Worm (Caenorhabditis elegans) whole organism, L4 larva: ENCODE measurements around the gene inx-9.

Experiments used
- F26F4.8 ChIP-seq: fragments of 200-800 bp; sonication (Bioruptor generic); conservative IDR thresholded peaks from 2 replicates; pipeline ENCODE4 v1.3.6; 2022; ENCODE audit warnings: missing genetic modification characterization, missing compliant biosample characterization
- T26A8.4 ChIP-seq: fragments of 200-800 bp; sonication (Bioruptor generic); IDR thresholded peaks from 2 replicates; pipeline ENCODE4 v1.3.6; 2022; ENCODE audit warnings: missing genetic modification characterization, missing compliant biosample characterization
- Y75B8A.6 ChIP-seq: fragments of 200-800 bp; sonication (Bioruptor generic); IDR thresholded peaks from 2 replicates; pipeline ENCODE4 v1.3.6; 2022; ENCODE audit warnings: missing genetic modification reagents, missing genetic modification characterization, missing compliant biosample characterization
- ZK546.5 ChIP-seq, 2 experiments: sonication (generic microtip); optimal IDR thresholded peaks; 2 replicates each; lab custom pipeline; 2017; ENCODE audit warnings: missing biosample characterization in 2 of 2, missing genetic modification characterization in 2 of 2
- aha-1 ChIP-seq: fragments of 150-350 bp; peaks from one replicate; lab custom pipeline; 2014; ENCODE audit warnings: missing biosample characterization, missing genetic modification characterization
- aly-2 ChIP-seq: sonication (generic microtip); optimal IDR thresholded peaks from 2 replicates; lab custom pipeline; 2018; ENCODE audit warnings: missing biosample characterization, missing genetic modification characterization
- ama-1 ChIP-seq: fragments of 150-350 bp; optimal IDR thresholded peaks from 2 replicates; lab custom pipeline; 2014; ENCODE audit warnings: inconsistent platforms, mixed read lengths
- arid-1 ChIP-seq: fragments of 200-800 bp; sonication (Bioruptor generic); conservative IDR thresholded peaks from 2 replicates; pipeline ENCODE4 v1.3.6; 2022; ENCODE audit warnings: missing genetic modification reagents, missing genetic modification characterization, missing compliant biosample characterization
- attf-4 ChIP-seq: sonication (generic microtip); optimal IDR thresholded peaks from 3 replicates; lab custom pipeline; 2017; ENCODE audit warnings: missing biosample characterization, missing genetic modification characterization
- ceh-44 ChIP-seq: fragments of 200-800 bp; sonication (Bioruptor generic); IDR thresholded peaks from 2 replicates; pipeline ENCODE4 v1.3.6; 2022; ENCODE audit warnings: missing genetic modification reagents, missing genetic modification characterization, missing compliant biosample characterization
- ceh-82 ChIP-seq: sonication (generic microtip); optimal IDR thresholded peaks from 2 replicates; lab custom pipeline; 2017; ENCODE audit warnings: missing biosample characterization, missing genetic modification characterization
- ctbp-1 ChIP-seq: fragments of 200-800 bp; sonication (Bioruptor generic); IDR thresholded peaks from 2 replicates; pipeline ENCODE4 v1.3.6; 2022; ENCODE audit warnings: missing genetic modification reagents, missing genetic modification characterization, missing compliant biosample characterization
- dpl-1 ChIP-seq: fragments of 150-350 bp; optimal IDR thresholded peaks from 2 replicates; lab custom pipeline; 2014; ENCODE audit warnings: missing biosample characterization, missing genetic modification reagents, missing genetic modification characterization
- dve-1 ChIP-seq: sonication (generic microtip); optimal IDR thresholded peaks from 2 replicates; lab custom pipeline; 2017; ENCODE audit warnings: antibody characterized with exemption, mild to moderate bottlenecking, missing genetic modification characterization, missing compliant biosample characterization; ENCODE audit not compliant: insufficient read depth
- fos-1 ChIP-seq: fragments of 150-350 bp; optimal IDR thresholded peaks from 2 replicates; lab custom pipeline; 2014; ENCODE audit warnings: missing biosample characterization, missing genetic modification characterization
- gei-8 ChIP-seq: fragments of 200-800 bp; sonication (Bioruptor generic); optimal IDR thresholded peaks from 2 replicates; lab custom pipeline; 2018; ENCODE audit warnings: mild to moderate bottlenecking, missing genetic modification characterization, missing compliant biosample characterization
- hlh-11 ChIP-seq: fragments of 200-800 bp; sonication (Bioruptor generic); optimal IDR thresholded peaks from 2 replicates; lab custom pipeline; 2018; ENCODE audit warnings: mild to moderate bottlenecking, missing genetic modification characterization, missing compliant biosample characterization
- hlh-30 ChIP-seq: sonication (generic microtip); optimal IDR thresholded peaks from 2 replicates; lab custom pipeline; 2017; ENCODE audit warnings: antibody characterized with exemption, mild to moderate bottlenecking, missing genetic modification characterization, missing compliant biosample characterization; ENCODE audit not compliant: insufficient read depth
- lsy-2 ChIP-seq, 2 experiments: fragments of 150-350 bp in 1 of 2; sonication (generic microtip) in 1 of 2; optimal IDR thresholded peaks; 2 replicates each; lab custom pipeline; 2014 to 2017; ENCODE audit warnings: missing biosample characterization in 2 of 2, missing genetic modification characterization in 2 of 2
- mdt-29 ChIP-seq: fragments of 200-800 bp; sonication (Bioruptor generic); IDR thresholded peaks from 2 replicates; pipeline ENCODE4 v1.3.6; 2022; ENCODE audit warnings: missing genetic modification reagents, missing genetic modification characterization, missing compliant biosample characterization
- mxl-3 ChIP-seq: fragments of 200-800 bp; sonication (Bioruptor generic); optimal IDR thresholded peaks from 2 replicates; lab custom pipeline; 2018; ENCODE audit warnings: mild to moderate bottlenecking, missing genetic modification characterization, missing compliant biosample characterization
- nhr-10 ChIP-seq: fragments of 150-350 bp; optimal IDR thresholded peaks from 2 replicates; lab custom pipeline; 2014; ENCODE audit warnings: missing biosample characterization, missing genetic modification characterization
- nhr-102 ChIP-seq: sonication (generic microtip); optimal IDR thresholded peaks from 2 replicates; lab custom pipeline; 2016; ENCODE audit warnings: mild to moderate bottlenecking, missing genetic modification characterization, moderate library complexity, missing compliant biosample characterization
- nhr-28 ChIP-seq: fragments of 150-350 bp; optimal IDR thresholded peaks from 2 replicates; lab custom pipeline; 2014; ENCODE audit warnings: missing biosample characterization, missing genetic modification characterization
- nhr-41 ChIP-seq: fragments of 200-800 bp; sonication (Bioruptor generic); IDR thresholded peaks from 2 replicates; pipeline ENCODE4 v1.3.6; 2022; ENCODE audit warnings: missing genetic modification reagents, missing genetic modification characterization, missing compliant biosample characterization
- nhr-42 ChIP-seq: fragments of 200-800 bp; sonication (Bioruptor generic); IDR thresholded peaks from 2 replicates; pipeline ENCODE4 v1.3.6; 2022; ENCODE audit warnings: missing genetic modification characterization, missing compliant biosample characterization
- nhr-48 ChIP-seq: sonication (generic microtip); optimal IDR thresholded peaks from 2 replicates; lab custom pipeline; 2016; ENCODE audit warnings: mild to moderate bottlenecking, missing genetic modification characterization, missing compliant biosample characterization
- pqm-1 ChIP-seq: sonication (generic microtip); optimal IDR thresholded peaks from 2 replicates; lab custom pipeline; 2017; ENCODE audit warnings: missing biosample characterization, missing genetic modification characterization
- snpc-4 ChIP-seq: fragments of 150-350 bp; optimal IDR thresholded peaks from 2 replicates; lab custom pipeline; 2014; ENCODE audit warnings: missing biosample characterization, missing genetic modification characterization
- tag-97 ChIP-seq: fragments of 200-800 bp; sonication (Bioruptor generic); IDR thresholded peaks from 2 replicates; pipeline ENCODE4 v1.3.6; 2022; ENCODE audit warnings: missing genetic modification characterization, missing compliant biosample characterization
- unc-130 ChIP-seq: sonication (generic microtip); optimal IDR thresholded peaks from 2 replicates; lab custom pipeline; 2016; ENCODE audit warnings: missing genetic modification reagents, missing genetic modification characterization, missing compliant biosample characterization
- unc-62 ChIP-seq, 3 experiments: fragments of 150-350 bp in 1 of 3; sonication (generic microtip); optimal IDR thresholded peaks in 2 of 3; peaks in 1 of 3; 1 replicate in 1 of 3; 2 replicates in 2 of 3; lab custom pipeline; 2014 to 2017; ENCODE audit warnings: missing biosample characterization in 3 of 3, missing genetic modification characterization in 3 of 3, missing genetic modification reagents in 3 of 3, missing genotype in 1 of 3
- vab-7 ChIP-seq: fragments of 200-800 bp; sonication (Bioruptor generic); IDR thresholded peaks from 2 replicates; pipeline ENCODE4 v1.3.6; 2022; ENCODE audit warnings: missing genetic modification reagents, missing genetic modification characterization, missing compliant biosample characterization
- zfp-2 ChIP-seq: sonication (generic microtip); optimal IDR thresholded peaks from 2 replicates; lab custom pipeline; 2016; ENCODE audit warnings: mild to moderate bottlenecking, missing genetic modification characterization, missing compliant biosample characterization
- zip-2 ChIP-seq: fragments of 150-350 bp; optimal IDR thresholded peaks from 2 replicates; lab custom pipeline; 2014; ENCODE audit warnings: missing biosample characterization, missing genetic modification characterization
- ztf-11 ChIP-seq: fragments of 150-350 bp; optimal IDR thresholded peaks from 2 replicates; lab custom pipeline; 2014; ENCODE audit warnings: missing biosample characterization, missing genetic modification characterization

inx-9 gene

ce11 chrIV:11700100-11700499, 23.9 kb downstream of the inx-9 start:
- TF ChIP-seq hlh-30 (peak; percentile 20), unc-62 (GFP tag; optimal IDR thresholded peaks at IDR 0.05 in 1 of 2; lab: Kevin White, UChicago) (peak in 1 of 2 experiments; percentile 16), unc-62 (tag; optimal IDR thresholded peaks at IDR 0.05; lab: Kevin White, UChicago) (no peak), attf-4 (tag; lab: Kevin White, UChicago) (no peak), nhr-28 (tag; lab: Kevin White, UChicago) (peak; percentile 4), mxl-3 (peak; percentile 58), ctbp-1 (GFP tag; lab: Robert Waterston, UW) (no peak)

- TF ChIP-seq ztf-11 (tag; lab: Kevin White, UChicago) (no peak), nhr-41 (no peak), gei-8 (GFP tag; lab: Kevin White, UChicago) (no peak), nhr-42 (no peak), lsy-2 (tag; optimal IDR thresholded peaks at IDR 0.05; lab: Kevin White, UChicago) (no peak), ama-1 (lab: Kevin White, UChicago) (no peak), snpc-4 (tag; lab: Kevin White, UChicago) (no peak), dve-1 (tag; lab: Kevin White, UChicago) (no peak), ceh-82 (tag; lab: Kevin White, UChicago) (no peak), ceh-44 (no peak), zip-2 (tag; lab: Kevin White, UChicago) (no peak), vab-7 (no peak), fos-1 (tag; lab: Kevin White, UChicago) (no peak), tag-97 (GFP tag; lab: Robert Waterston, UW) (no peak)
- TF ChIP-seq, all 104 proteins: peak for 0
These were observed 24.6 kb downstream of the inx-9 start, which contains the start of gene dpy-20 for ce11 chrIV:11700752-11701151. Gene dpy-20 (minus strand): TSS chrIV:11700852.

- TF ChIP-seq nhr-10 (no peak), Y75B8A.6 (GFP tag; lab: Robert Waterston, UW) (no peak), ZK546.5 (tag; optimal IDR thresholded peaks at IDR 0.05; lab: Kevin White, UChicago) (no peak), hlh-30 (peak; percentile 19), unc-62 (GFP tag; optimal IDR thresholded peaks at IDR 0.05 in 1 of 2; lab: Kevin White, UChicago) (peak in 1 of 2 experiments; percentile 33), unc-62 (tag; optimal IDR thresholded peaks at IDR 0.05; lab: Kevin White, UChicago) (no peak), aha-1 (tag; lab: Kevin White, UChicago) (peak; percentile 79), nhr-28 (tag; lab: Kevin White, UChicago) (peak; percentile 16), nhr-48 (tag; lab: Kevin White, UChicago) (peak; percentile 12), dpl-1 (no peak), nhr-102 (tag; lab: Kevin White, UChicago) (no peak), hlh-11 (tag; lab: Kevin White, UChicago) (peak; percentile 47), arid-1 (GFP tag; lab: Robert Waterston, UW) (no peak), T26A8.4 (GFP tag; lab: Robert Waterston, UW) (no peak)
These were observed 25.7 kb downstream of the inx-9 start for ce11 chrIV:11701878-11702277.

- TF ChIP-seq unc-130 (no peak), ctbp-1 (GFP tag; lab: Robert Waterston, UW) (no peak), aly-2 (no peak), mdt-29 (GFP tag; lab: Robert Waterston, UW) (no peak), pqm-1 (tag; lab: Kevin White, UChicago) (no peak), zfp-2 (tag; lab: Kevin White, UChicago) (no peak), F26F4.8 (GFP tag; lab: Robert Waterston, UW) (no peak), ZK546.5 (tag; optimal IDR thresholded peaks at IDR 0.05; lab: Kevin White, UChicago) (no peak)
These were observed 27.6 kb downstream of the inx-9 start, which contains the start of the genes T22B3.3 and alg-3 for ce11 chrIV:11703685-11704296. Gene T22B3.3 (minus strand): TSS chrIV:11703785. Gene alg-3 (plus strand): TSS chrIV:11704246.
